Worm (Caenorhabditis elegans): ENCODE measurements around the gene lron-2.

DNA sequence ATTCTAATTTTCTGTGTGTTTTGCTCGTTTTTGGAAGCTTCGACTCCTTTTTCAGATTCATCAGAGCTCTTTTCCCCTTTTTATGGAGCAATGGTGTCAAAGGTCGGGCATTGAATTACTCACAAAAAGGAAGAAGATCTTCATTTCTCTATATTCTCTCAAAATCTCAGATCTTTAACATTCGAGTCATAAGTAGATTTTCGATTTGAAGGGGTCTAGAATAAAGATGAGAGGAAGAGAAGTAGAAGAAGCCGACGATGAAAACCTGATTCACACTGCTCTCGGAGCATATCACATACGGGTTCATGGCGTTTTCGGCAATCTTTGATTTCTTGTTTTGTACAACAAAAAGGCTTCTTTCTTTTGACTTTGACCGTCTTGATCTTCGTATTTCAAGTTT, 25.0 kb upstream of the lron-2 start:
- TF ChIP-seq ceh-28 (tag; optimal IDR thresholded peaks at IDR 0.05) = no peak
- no peak for TF ChIP-seq nhr-237 (tag; optimal IDR thresholded peaks at IDR 0.05)
- no peak for TF ChIP-seq elt-3 (tag; optimal IDR thresholded peaks at IDR 0.05)
- no peak for TF ChIP-seq ztf-11 (tag; optimal IDR thresholded peaks at IDR 0.05)
- TF ChIP-seq elt-1 (tag; optimal IDR thresholded peaks at IDR 0.05) = no peak
- TF ChIP-seq lin-39 (tag; optimal IDR thresholded peaks at IDR 0.05) = no peak
- no peak for TF ChIP-seq fos-1 (tag; optimal IDR thresholded peaks at IDR 0.05)
- TF ChIP-seq unc-62 (GFP tag; optimal IDR thresholded peaks at IDR 0.05) = no peak
- TF ChIP-seq fkh-10 (GFP tag; optimal IDR thresholded peaks at IDR 0.05) = peak; percentile 79
- no peak for TF ChIP-seq unc-39 (tag; optimal IDR thresholded peaks at IDR 0.05)

All from whole organism, L3 larva.